Worm (Caenorhabditis elegans): ENCODE measurements around the gene abu-11.

ce11 chrII:192584-192983 lies 1.8 kb downstream of the abu-11 start:
- TF ChIP-seq pag-3 (tag; optimal IDR thresholded peaks at IDR 0.05; ENCODE audit: borderline replicate concordance): no peak
- TF ChIP-seq rnt-1 (tag; optimal IDR thresholded peaks at IDR 0.05): no peak
- TF ChIP-seq lin-11 (tag; optimal IDR thresholded peaks at IDR 0.05): no peak
- no peak for TF ChIP-seq unc-3 (GFP tag; conservative IDR thresholded peaks at IDR 0.05)
- TF ChIP-seq unc-3 (tag; optimal IDR thresholded peaks at IDR 0.05): no peak
- no peak for TF ChIP-seq eyg-1 (tag; optimal IDR thresholded peaks at IDR 0.05)
- no peak for TF ChIP-seq ceh-9 (tag; optimal IDR thresholded peaks at IDR 0.05)
- no peak for TF ChIP-seq unc-42 (tag; optimal IDR thresholded peaks at IDR 0.05)
- no peak for TF ChIP-seq ets-4 (tag; optimal IDR thresholded peaks at IDR 0.05)
- TF ChIP-seq pha-4 (tag; optimal IDR thresholded peaks at IDR 0.05): no peak

All from whole organism, late embryonic.